Worm (Caenorhabditis elegans) whole organism, L3 larva: ENCODE data around the gene lys-2.

Experiments used
- nhr-23 ChIP-seq: fragments of 150-350 bp; optimal IDR thresholded peaks from 2 replicates; lab custom pipeline; 2014; ENCODE audit warnings: missing biosample characterization, missing genetic modification reagents, missing genetic modification characterization
- unc-62 ChIP-seq: fragments of 150-350 bp; sonication (generic microtip); optimal IDR thresholded peaks from 4 replicates; lab custom pipeline; 2014; ENCODE audit warnings: missing biosample characterization, missing genetic modification reagents, missing genetic modification characterization

DNA sequence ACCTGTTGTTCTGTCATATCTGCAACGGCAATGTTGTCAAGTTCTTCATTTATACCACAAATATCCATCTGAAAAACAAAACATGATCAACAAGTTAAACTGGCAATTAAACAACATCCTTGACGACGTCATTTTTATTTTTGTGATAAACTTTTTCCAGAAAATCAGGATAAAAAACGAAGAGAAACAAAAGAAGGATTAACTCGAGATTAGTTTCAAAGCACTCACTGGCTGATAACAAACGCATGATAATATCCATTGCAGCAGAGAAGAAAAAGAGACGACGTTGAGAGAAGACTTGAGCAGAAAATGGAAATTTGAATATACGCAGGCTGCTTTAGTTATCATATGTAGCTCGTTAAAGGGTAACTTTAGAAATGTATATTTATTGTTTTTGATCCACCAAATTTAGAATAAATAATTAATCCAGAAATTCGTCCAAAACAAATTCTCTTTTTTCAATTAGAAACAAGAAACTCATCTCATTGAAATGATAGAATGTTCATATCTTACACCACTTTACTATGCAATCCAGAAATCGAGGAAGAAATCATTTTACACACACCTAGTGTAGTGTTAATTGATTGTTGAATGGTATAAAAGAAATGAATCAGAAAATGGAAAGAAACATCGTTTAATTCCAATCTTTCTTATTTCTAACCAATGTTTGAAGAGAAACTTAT is 40.0 kb downstream of the lys-2 start, which contains the start of the genes C12D8.21 and col-148:
- no peak for TF ChIP-seq unc-62 (GFP tag; lab: Kevin White, UChicago)
- no peak for TF ChIP-seq nhr-23 (tag; lab: Kevin White, UChicago)
